Worm (Caenorhabditis elegans): ENCODE measurements around the gene str-18.
"Not testable (repeated sequence)": the region's sequence is repeated elsewhere in the genome, so short reads cannot be mapped to it uniquely, and the experiment has no call there.

DNA sequence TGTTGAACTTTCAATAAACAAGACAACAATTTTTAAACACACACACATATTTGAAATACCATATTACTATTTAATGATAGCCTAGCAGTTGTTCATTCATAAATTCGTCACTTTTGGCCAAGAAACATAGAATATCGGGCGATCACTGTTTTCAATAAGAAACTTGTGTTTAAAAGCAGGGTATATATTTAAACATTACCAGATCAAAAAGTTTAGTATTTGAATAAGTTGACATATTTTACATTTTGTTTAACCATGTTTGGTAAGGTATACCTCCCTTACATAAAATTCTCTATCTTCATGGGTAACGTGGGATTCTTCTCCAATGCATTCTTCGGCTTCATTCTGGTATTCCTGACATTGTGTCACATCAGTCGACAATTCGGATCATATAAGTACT is 13.0 kb upstream of the str-18 start, which contains the start of gene str-8:
- not testable (repeated sequence) for TF ChIP-seq T22C8.4 (GFP tag; IDR thresholded peaks at IDR 0.05); ztf-29 (GFP tag; IDR thresholded peaks at IDR 0.05); ref-1 (GFP tag; conservative IDR thresholded peaks at IDR 0.05); flt-1 (GFP tag; IDR thresholded peaks at IDR 0.05); ztf-23 (GFP tag; IDR thresholded peaks at IDR 0.05)
